Worm (Caenorhabditis elegans) whole organism, early embryonic: ENCODE results near the gene srg-5.

Source experiments
- B0310.2 ChIP-seq: sonication (generic microtip); optimal IDR thresholded peaks from 2 replicates; lab custom pipeline; 2016; ENCODE audit warnings: mild to moderate bottlenecking, missing genetic modification characterization, missing compliant biosample characterization
- F13C5.2 ChIP-seq: sonication (generic microtip); optimal IDR thresholded peaks from 2 replicates; lab custom pipeline; 2017; ENCODE audit warnings: mild to moderate bottlenecking, missing genetic modification characterization, inconsistent platforms, missing compliant biosample characterization
- aly-1 ChIP-seq: sonication (generic microtip); optimal IDR thresholded peaks from 2 replicates; lab custom pipeline; 2016; ENCODE audit warnings: missing genetic modification characterization, missing compliant biosample characterization
- ama-1 ChIP-seq: fragments of 150-350 bp; optimal IDR thresholded peaks from 2 replicates; lab custom pipeline; 2014
- ceh-13 ChIP-seq: fragments of 200-800 bp; sonication (Bioruptor generic); optimal IDR thresholded peaks from 2 replicates; lab custom pipeline; 2018; ENCODE audit warnings: mild to moderate bottlenecking, missing genetic modification characterization, missing compliant biosample characterization
- ceh-36 ChIP-seq: sonication (generic microtip); optimal IDR thresholded peaks from 2 replicates; lab custom pipeline; 2016; ENCODE audit warnings: missing genetic modification characterization, inconsistent platforms, missing compliant biosample characterization
- ets-7 ChIP-seq: sonication (generic microtip); optimal IDR thresholded peaks from 2 replicates; lab custom pipeline; 2016; ENCODE audit warnings: missing genotype, missing genetic modification characterization, missing compliant biosample characterization
- flt-1 ChIP-seq: fragments of 200-800 bp; sonication (Bioruptor generic); IDR thresholded peaks from 2 replicates; pipeline ENCODE4 v1.3.6; 2022; ENCODE audit warnings: missing genetic modification characterization, missing compliant biosample characterization
- hmbx-1 ChIP-seq: sonication (generic microtip); optimal IDR thresholded peaks from 2 replicates; lab custom pipeline; 2016; ENCODE audit warnings: mild to moderate bottlenecking, missing genetic modification characterization, missing compliant biosample characterization
- hmg-4 ChIP-seq: fragments of 200-800 bp; sonication (Bioruptor generic); optimal IDR thresholded peaks from 2 replicates; lab custom pipeline; 2018; ENCODE audit warnings: mild to moderate bottlenecking, missing genetic modification characterization, missing compliant biosample characterization
- hnd-1 ChIP-seq: sonication (generic microtip); optimal IDR thresholded peaks from 2 replicates; lab custom pipeline; 2016; ENCODE audit warnings: missing genetic modification characterization, missing compliant biosample characterization
- pes-1 ChIP-seq: fragments of 200-800 bp; sonication (Bioruptor generic); IDR thresholded peaks from 2 replicates; pipeline ENCODE4 v1.3.6; 2022; ENCODE audit warnings: missing genetic modification reagents, missing genetic modification characterization, missing compliant biosample characterization
- scrt-1 ChIP-seq: fragments of 200-800 bp; sonication (Bioruptor generic); IDR thresholded peaks from 2 replicates; pipeline ENCODE4 v1.3.6; 2022; ENCODE audit warnings: missing genetic modification characterization, missing compliant biosample characterization
- sea-1 ChIP-seq: fragments of 200-800 bp; sonication (Bioruptor generic); conservative IDR thresholded peaks from 2 replicates; pipeline ENCODE4 v1.3.6; 2022; ENCODE audit warnings: missing genetic modification characterization, missing compliant biosample characterization
- tbx-11 ChIP-seq: fragments of 200-800 bp; sonication (Bioruptor generic); IDR thresholded peaks from 2 replicates; pipeline ENCODE4 v1.3.6; 2022; ENCODE audit warnings: missing genetic modification characterization, missing compliant biosample characterization
- tbx-37 ChIP-seq: fragments of 200-800 bp; sonication (Bioruptor generic); conservative IDR thresholded peaks from 2 replicates; pipeline ENCODE4 v1.3.6; 2022; ENCODE audit warnings: missing genetic modification reagents, missing genetic modification characterization, missing compliant biosample characterization
- tra-4 ChIP-seq: sonication (generic microtip); optimal IDR thresholded peaks from 2 replicates; lab custom pipeline; 2017; ENCODE audit warnings: missing genetic modification characterization, missing compliant biosample characterization

Gene srg-5

DNA sequence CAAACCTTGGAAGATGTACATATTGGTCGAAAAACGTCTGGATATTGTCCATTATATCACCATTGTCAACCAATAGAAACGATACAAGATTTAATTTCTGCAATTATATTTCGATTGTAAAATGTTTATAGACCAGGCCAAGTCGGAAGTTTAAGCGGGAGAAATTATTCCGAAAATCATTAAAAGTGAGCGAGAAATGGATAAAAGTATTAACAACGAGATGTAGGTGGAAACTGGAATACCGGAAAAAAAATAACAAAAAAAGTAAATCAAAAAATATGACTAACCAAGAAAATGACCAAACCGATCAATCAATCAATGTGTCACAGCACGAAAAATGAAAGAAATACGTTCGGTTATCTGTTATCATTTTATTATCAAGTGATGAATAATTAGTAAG is 22.8 kb upstream of the srg-5 start, which contains the start of gene F47D12.6:
Gene F47D12.6 (minus strand): TSS at position 101 of the 400 bp plus-strand sequence.
- no peak for TF ChIP-seq B0310.2 (tag; lab: Kevin White, UChicago)
- no peak for TF ChIP-seq ceh-36 (tag; lab: Kevin White, UChicago)

DNA sequence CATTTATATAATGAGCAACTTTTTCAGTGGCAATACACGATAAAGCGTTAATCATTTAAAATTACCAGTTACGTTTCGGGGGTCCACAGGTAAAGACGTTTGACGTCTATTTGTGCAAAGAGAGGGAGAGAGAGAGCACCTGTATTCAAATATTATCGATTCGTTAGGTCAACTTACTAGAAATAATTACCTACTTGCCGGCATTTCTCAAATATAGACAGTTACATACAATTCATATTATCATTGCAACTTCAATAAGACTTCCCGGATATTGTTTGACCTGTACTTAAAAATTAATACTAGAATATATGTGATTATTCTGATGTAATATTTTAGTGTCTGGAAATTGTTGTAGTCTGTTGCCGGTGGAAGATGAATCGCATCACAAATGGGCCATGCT is 21.5 kb upstream of the srg-5 start, which contains the start of gene gadr-3:
Gene gadr-3 (minus strand): TSS at position 101 of the 400 bp plus-strand sequence.
- TF ChIP-seq pes-1 (GFP tag; lab: Robert Waterston, UW), result no peak
- TF ChIP-seq ceh-36 (tag; lab: Kevin White, UChicago), result no peak
- no peak for TF ChIP-seq tra-4 (tag; lab: Kevin White, UChicago)
- TF ChIP-seq F13C5.2, result no peak
- no peak for TF ChIP-seq hmg-4
- TF ChIP-seq ama-1 (lab: Kevin White, UChicago), result no peak
- TF ChIP-seq B0310.2 (tag; lab: Kevin White, UChicago), result no peak
- no peak for TF ChIP-seq scrt-1 (GFP tag; lab: Robert Waterston, UW)
- no peak for TF ChIP-seq aly-1 (tag; lab: Kevin White, UChicago)
- no peak for TF ChIP-seq ceh-13 (GFP tag; lab: Kevin White, UChicago)
- no peak for TF ChIP-seq tbx-11 (GFP tag; lab: Robert Waterston, UW)
- no peak for TF ChIP-seq tbx-37 (GFP tag; lab: Robert Waterston, UW)
- TF ChIP-seq hnd-1 (tag; lab: Kevin White, UChicago), result no peak
- no peak for TF ChIP-seq flt-1
- TF ChIP-seq sea-1, result no peak
- no peak for TF ChIP-seq hmbx-1 (tag; lab: Kevin White, UChicago)
- TF ChIP-seq ets-7 (tag; lab: Kevin White, UChicago), result no peak

DNA sequence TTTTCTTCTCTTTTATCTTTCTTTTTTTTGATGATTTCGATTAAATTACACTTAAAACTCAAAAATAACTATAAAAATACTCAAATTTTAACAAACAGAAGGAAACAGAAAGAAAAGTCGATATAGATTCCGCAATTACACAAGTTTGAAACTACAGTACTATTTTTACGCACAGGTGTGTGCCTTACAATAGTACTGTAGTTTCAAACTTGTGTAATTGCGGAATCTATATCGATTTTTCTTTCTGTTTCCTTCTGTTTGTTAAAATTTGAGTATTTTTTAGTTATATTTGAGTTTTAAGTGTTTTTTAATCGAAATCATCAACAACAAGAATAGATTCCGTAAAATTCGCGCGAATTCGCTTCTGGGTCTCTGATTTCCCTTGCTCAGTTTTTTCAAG is 18.7 kb upstream of the srg-5 start:
- TF ChIP-seq aly-1 (tag; lab: Kevin White, UChicago), result no peak
- no peak for TF ChIP-seq ceh-13 (GFP tag; lab: Kevin White, UChicago)
- TF ChIP-seq hmbx-1 (tag; lab: Kevin White, UChicago), result no peak
- no peak for TF ChIP-seq ama-1 (lab: Kevin White, UChicago)
- no peak for TF ChIP-seq hmg-4
- no peak for TF ChIP-seq hnd-1 (tag; lab: Kevin White, UChicago)
- no peak for TF ChIP-seq ets-7 (tag; lab: Kevin White, UChicago)
- TF ChIP-seq scrt-1 (GFP tag; lab: Robert Waterston, UW), result no peak
- TF ChIP-seq B0310.2 (tag; lab: Kevin White, UChicago), result no peak
- no peak for TF ChIP-seq tbx-37 (GFP tag; lab: Robert Waterston, UW)
- TF ChIP-seq F13C5.2, result no peak
- no peak for TF ChIP-seq tra-4 (tag; lab: Kevin White, UChicago)
- no peak for TF ChIP-seq ceh-36 (tag; lab: Kevin White, UChicago)
- TF ChIP-seq sea-1, result no peak
- TF ChIP-seq tbx-11 (GFP tag; lab: Robert Waterston, UW), result no peak
- TF ChIP-seq flt-1, result no peak
- TF ChIP-seq pes-1 (GFP tag; lab: Robert Waterston, UW), result no peak

DNA sequence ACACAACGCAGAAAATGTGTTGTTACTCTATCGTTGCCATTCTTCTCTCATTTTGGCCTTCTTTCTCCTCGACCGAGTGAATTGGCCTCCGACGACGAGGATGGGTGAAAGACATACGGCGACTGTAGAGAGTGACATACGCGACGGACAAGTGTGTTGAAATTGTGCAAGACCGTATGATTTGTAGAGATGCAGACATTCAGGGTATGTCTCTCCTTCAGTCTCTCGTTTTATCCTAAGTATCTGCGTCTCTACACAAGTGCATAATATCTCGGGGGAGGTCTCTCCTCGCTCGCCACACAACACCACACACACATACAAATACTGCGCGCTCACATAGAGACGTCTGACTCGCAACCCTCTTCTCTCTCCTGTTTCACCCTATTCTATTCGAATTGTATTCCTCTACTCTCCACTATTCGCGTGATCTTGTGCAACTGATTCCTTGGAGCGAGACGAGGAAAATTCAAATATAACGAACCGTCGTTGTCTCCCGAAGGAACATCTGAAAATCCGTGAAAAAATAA is 15.8 kb upstream of the srg-5 start, which contains the start of gene hmg-1.2:
Gene hmg-1.2 (plus strand): TSS at position 311 of the 527 bp plus-strand sequence.
- TF ChIP-seq hmg-4 (peak; percentile 87), sea-1 (no peak), F13C5.2 (peak; percentile 24)

DNA sequence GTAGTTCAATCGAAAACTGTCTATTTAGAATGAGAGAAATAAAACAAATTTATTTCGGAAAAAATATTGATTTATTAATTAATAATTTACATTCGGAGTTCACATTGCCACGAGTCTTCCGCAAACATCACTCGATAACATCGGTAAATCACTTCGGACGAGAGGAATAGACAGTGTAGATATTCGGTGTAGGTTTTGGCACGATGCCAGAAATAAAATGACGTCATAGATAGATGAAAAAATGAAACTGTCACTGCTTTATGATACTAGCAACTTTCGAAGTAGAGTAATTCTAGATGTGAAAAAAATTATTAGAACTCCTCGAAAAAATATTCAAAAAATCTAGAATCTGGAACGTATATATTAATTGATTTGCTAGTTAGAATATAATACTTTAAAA is 15.1 kb upstream of the srg-5 start:
- TF ChIP-seq hnd-1 (tag; lab: Kevin White, UChicago), result no peak
- no peak for TF ChIP-seq aly-1 (tag; lab: Kevin White, UChicago)
- no peak for TF ChIP-seq ceh-13 (GFP tag; lab: Kevin White, UChicago)
- no peak for TF ChIP-seq hmbx-1 (tag; lab: Kevin White, UChicago)
- TF ChIP-seq ama-1 (lab: Kevin White, UChicago), result no peak
- TF ChIP-seq B0310.2 (tag; lab: Kevin White, UChicago), result no peak
- TF ChIP-seq ceh-36 (tag; lab: Kevin White, UChicago), result no peak
- no peak for TF ChIP-seq F13C5.2
- TF ChIP-seq hmg-4, result no peak
- TF ChIP-seq tra-4 (tag; lab: Kevin White, UChicago), result no peak
- TF ChIP-seq sea-1, result no peak
- no peak for TF ChIP-seq flt-1
- no peak for TF ChIP-seq ets-7 (tag; lab: Kevin White, UChicago)
- no peak for TF ChIP-seq scrt-1 (GFP tag; lab: Robert Waterston, UW)
- TF ChIP-seq pes-1 (GFP tag; lab: Robert Waterston, UW), result no peak
- TF ChIP-seq tbx-11 (GFP tag; lab: Robert Waterston, UW), result no peak
- TF ChIP-seq tbx-37 (GFP tag; lab: Robert Waterston, UW), result no peak

DNA sequence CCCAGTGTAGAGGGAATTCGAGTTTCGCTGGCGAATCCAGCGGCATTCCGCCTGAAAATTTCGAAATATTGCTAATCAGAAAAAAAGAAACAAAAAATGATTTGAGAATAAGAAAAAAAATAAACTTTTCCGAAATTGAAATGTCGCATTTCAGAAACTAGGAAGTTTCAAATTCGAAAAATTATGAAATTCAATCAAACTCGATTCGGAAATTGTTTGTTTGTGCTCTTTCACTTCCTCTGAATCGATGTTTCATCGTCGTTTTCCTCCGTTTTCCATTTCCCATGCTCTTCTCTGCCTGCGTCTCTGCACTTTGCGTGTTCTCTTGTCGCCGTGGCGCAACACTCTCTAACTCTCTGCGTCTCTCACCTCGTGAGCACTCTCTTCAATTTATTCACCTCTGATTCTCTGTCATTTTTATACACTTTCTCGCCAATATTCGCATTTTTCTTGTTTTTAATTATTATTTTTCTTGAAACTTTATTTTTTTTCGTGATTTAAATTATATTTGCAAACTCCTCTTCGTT is 14.0 kb upstream of the srg-5 start, which contains the start of gene C18F10.7:
Gene C18F10.7 (minus strand): TSS at position 51 of the 527 bp plus-strand sequence.
- no peak for TF ChIP-seq hnd-1 (tag; lab: Kevin White, UChicago)

DNA sequence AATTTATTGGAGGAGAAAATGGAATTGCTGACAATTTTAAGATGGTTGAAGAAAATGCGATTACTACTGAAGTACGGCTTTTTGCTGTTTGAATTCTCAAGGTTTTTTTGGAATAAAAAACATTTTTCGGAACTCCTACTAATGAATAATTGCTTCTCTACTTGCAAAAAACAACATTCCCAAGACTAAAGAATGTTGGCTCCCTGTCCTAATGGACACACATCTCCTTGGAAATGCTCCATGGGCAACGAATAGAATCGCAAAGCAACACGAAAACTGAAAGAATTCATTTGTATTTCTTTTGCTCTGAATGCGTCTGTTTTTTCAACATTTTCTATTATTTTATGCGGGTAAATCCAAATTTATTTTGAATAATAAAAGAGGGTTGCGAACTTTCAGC is 8.5 kb upstream of the srg-5 start, which contains the start of gene C18F10.2:
Gene C18F10.2 (plus strand): TSS at position 301 of the 400 bp plus-strand sequence.
- no peak for TF ChIP-seq pes-1 (GFP tag; lab: Robert Waterston, UW)
- TF ChIP-seq ceh-36 (tag; lab: Kevin White, UChicago), result no peak
- TF ChIP-seq ets-7 (tag; lab: Kevin White, UChicago), result no peak
- no peak for TF ChIP-seq F13C5.2
- TF ChIP-seq B0310.2 (tag; lab: Kevin White, UChicago), result no peak
- no peak for TF ChIP-seq hmbx-1 (tag; lab: Kevin White, UChicago)
- TF ChIP-seq scrt-1 (GFP tag; lab: Robert Waterston, UW), result no peak
- TF ChIP-seq tra-4 (tag; lab: Kevin White, UChicago), result no peak
- TF ChIP-seq ceh-13 (GFP tag; lab: Kevin White, UChicago), result no peak
- TF ChIP-seq flt-1, result no peak
- TF ChIP-seq sea-1, result no peak
- TF ChIP-seq hnd-1 (tag; lab: Kevin White, UChicago), result no peak
- no peak for TF ChIP-seq tbx-11 (GFP tag; lab: Robert Waterston, UW)
